Fruit fly (Drosophila melanogaster): ENCODE results near the gene CG16890.
A peak's percentile ranks its signal among the peaks of the same experiment; 100 is the strongest.

CG16890 gene

dm6 chr2L:13778648-13779047 lies 5.5 kb downstream of the CG16890 start (continued):
- TF ChIP-seq fu2 (GFP tag; optimal IDR thresholded peaks at IDR 0.05): no peak
- TF ChIP-seq Mrtf (GFP tag; IDR thresholded peaks at IDR 0.05): 0 out of 3 replicates have a peak, but pooled peaks have one; percentile 34
- no peak for TF ChIP-seq knrl (GFP tag; IDR thresholded peaks at IDR 0.05; ENCODE audit: partially characterized antibody)
- peak; percentile 61 for TF ChIP-seq CG17359 (tag; optimal IDR thresholded peaks at IDR 0.05)
- TF ChIP-seq CG15269 (tag; optimal IDR thresholded peaks at IDR 0.05): peak; percentile 77
- no peak for TF ChIP-seq sr (GFP tag; IDR thresholded peaks at IDR 0.05)
- TF ChIP-seq CG16815 (GFP tag; optimal IDR thresholded peaks at IDR 0.05): peak; percentile 9
- no peak for TF ChIP-seq unc-4 (GFP tag; IDR thresholded peaks at IDR 0.05; ENCODE audit: partially characterized antibody)
- TF ChIP-seq Doc3 (GFP tag; IDR thresholded peaks at IDR 0.05; ENCODE audit: partially characterized antibody): no peak
- peak; percentile 19 for TF ChIP-seq CG18619 (GFP tag; optimal IDR thresholded peaks at IDR 0.05)
- TF ChIP-seq ap (GFP tag; IDR thresholded peaks at IDR 0.05): no peak
- TF ChIP-seq crp (GFP tag; optimal IDR thresholded peaks at IDR 0.05): no peak
- TF ChIP-seq trh (GFP tag; optimal IDR thresholded peaks at IDR 0.05): no peak
- no peak for TF ChIP-seq toy (GFP tag; IDR thresholded peaks at IDR 0.05)
- TF ChIP-seq fd102C (GFP tag; optimal IDR thresholded peaks at IDR 0.05): no peak
- no peak for TF ChIP-seq pzg (GFP tag; optimal IDR thresholded peaks at IDR 0.05)
- TF ChIP-seq tna (GFP tag; IDR thresholded peaks at IDR 0.05; ENCODE audit: partially characterized antibody): no peak
- no peak for TF ChIP-seq CG7963 (GFP tag; IDR thresholded peaks at IDR 0.05; ENCODE audit: partially characterized antibody)
- TF ChIP-seq CG2116 (GFP tag; optimal IDR thresholded peaks at IDR 0.05): peak; percentile 29
- TF ChIP-seq CG15479 (GFP tag; optimal IDR thresholded peaks at IDR 0.05): no peak
- peak; percentile 51 for TF ChIP-seq CG12942 (GFP tag; optimal IDR thresholded peaks at IDR 0.05)
- TF ChIP-seq Nf-YA (GFP tag; IDR thresholded peaks at IDR 0.05): no peak
- TF ChIP-seq CG16779 (GFP tag; IDR thresholded peaks at IDR 0.05): no peak
- no peak for TF ChIP-seq schlank (tag; optimal IDR thresholded peaks at IDR 0.05)
- TF ChIP-seq CG3163 (GFP tag; optimal IDR thresholded peaks at IDR 0.05): no peak
- TF ChIP-seq CG8281 (tag; optimal IDR thresholded peaks at IDR 0.05): no peak
- no peak for TF ChIP-seq CG4404 (GFP tag; IDR thresholded peaks at IDR 0.05)
- TF ChIP-seq CG1603 (tag; optimal IDR thresholded peaks at IDR 0.05): peak; percentile 35
- TF ChIP-seq CG15514 (GFP tag; optimal IDR thresholded peaks at IDR 0.05): peak; percentile 10
- TF ChIP-seq Ets97D (GFP tag; optimal IDR thresholded peaks at IDR 0.05): peak; percentile 24
- TF ChIP-seq Asciz (GFP tag; optimal IDR thresholded peaks at IDR 0.05): peak; percentile 41
- TF ChIP-seq sisA (GFP tag; IDR thresholded peaks at IDR 0.05): peak; percentile 59
- peak; percentile 89 for TF ChIP-seq Med (GFP tag)
- TF ChIP-seq CG11696 (GFP tag; IDR thresholded peaks at IDR 0.05): no peak
- TF ChIP-seq Sox102F (GFP tag; optimal IDR thresholded peaks at IDR 0.05): peak; percentile 80
- no peak for TF ChIP-seq trem (tag; optimal IDR thresholded peaks at IDR 0.05)
- TF ChIP-seq CG17802 (tag; optimal IDR thresholded peaks at IDR 0.05): no peak
- TF ChIP-seq Neu2 (GFP tag; optimal IDR thresholded peaks at IDR 0.05; ENCODE audit: borderline replicate concordance): no peak
- TF ChIP-seq en (GFP tag; optimal IDR thresholded peaks at IDR 0.05): no peak
- peak; percentile 71 for TF ChIP-seq Ptx1 (GFP tag; IDR thresholded peaks at IDR 0.05)
- TF ChIP-seq al (GFP tag; IDR thresholded peaks at IDR 0.05): peak; percentile 30
- peak; percentile 76 for TF ChIP-seq CG12391 (tag; optimal IDR thresholded peaks at IDR 0.05)
- TF ChIP-seq luna (GFP tag; optimal IDR thresholded peaks at IDR 0.05): no peak
- TF ChIP-seq CG18599 (GFP tag; optimal IDR thresholded peaks at IDR 0.05): peak; percentile 61
- TF ChIP-seq Rx (GFP tag; IDR thresholded peaks at IDR 0.05): 0 out of 2 replicates have a peak, but pooled peaks have one; percentile 13
- TF ChIP-seq dmrt11E (tag; optimal IDR thresholded peaks at IDR 0.05): no peak
- no peak for TF ChIP-seq CG42726 (GFP tag; IDR thresholded peaks at IDR 0.05; ENCODE audit: partially characterized antibody)
- TF ChIP-seq bab2 (GFP tag; optimal IDR thresholded peaks at IDR 0.05): peak; percentile 51
- TF ChIP-seq hb (GFP tag; IDR thresholded peaks at IDR 0.05; ENCODE audit: partially characterized antibody): no peak
- no peak for TF ChIP-seq CG6791 (GFP tag; IDR thresholded peaks at IDR 0.05; ENCODE audit: partially characterized antibody)
